Worm (Caenorhabditis elegans) whole organism, early embryonic: Measurements from ENCODE around the gene F28G4.4.

Experiments
- aly-1 ChIP-seq: sonication (generic microtip); optimal IDR thresholded peaks from 2 replicates; lab custom pipeline; 2016; ENCODE audit warnings: missing genetic modification characterization, missing compliant biosample characterization
- scrt-1 ChIP-seq: fragments of 200-800 bp; sonication (Bioruptor generic); IDR thresholded peaks from 2 replicates; pipeline ENCODE4 v1.3.6; 2022; ENCODE audit warnings: missing genetic modification characterization, missing compliant biosample characterization

DNA sequence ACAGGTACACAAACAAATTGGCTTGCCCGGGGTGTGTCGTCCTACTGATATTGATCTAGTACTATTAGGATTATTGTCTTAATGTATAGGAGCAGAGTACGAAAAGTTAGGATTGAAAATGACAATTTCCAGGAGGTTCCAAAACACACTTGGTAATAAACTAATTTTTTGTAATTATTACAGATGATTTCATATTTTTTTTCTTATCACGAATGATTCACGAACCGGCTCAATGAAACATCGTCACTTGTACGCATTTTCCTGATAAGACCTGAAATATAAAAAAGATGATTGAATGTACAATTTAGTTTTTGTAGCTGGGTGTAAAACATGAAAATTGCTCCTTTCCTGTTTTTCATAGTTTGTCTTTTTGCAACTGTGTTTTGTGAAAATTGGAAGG, 16.7 kb upstream of the F28G4.4 start, which contains the start of the genes C31A11.13 and oac-6:
- no peak for TF ChIP-seq scrt-1 (GFP tag; lab: Robert Waterston, UW)
- no peak for TF ChIP-seq aly-1
